Worm (Caenorhabditis elegans): ENCODE results near the gene F54F2.14.

ce11 chrIII:8799964-8800795 is 8.8 kb downstream of the F54F2.14 start, which contains the start of gene F54F2.6:
- TF ChIP-seq flt-1 (GFP tag; IDR thresholded peaks at IDR 0.05), result peak; percentile 65; the same call in 1 of the 2 replicates
- no peak for TF ChIP-seq ztf-29 (GFP tag; IDR thresholded peaks at IDR 0.05)
